Worm (Caenorhabditis elegans) whole organism, early embryonic: ENCODE data around the gene hsp-12.2.

Experiments used
- B0310.2 ChIP-seq: sonication (generic microtip); optimal IDR thresholded peaks from 2 replicates; lab custom pipeline; 2016; ENCODE audit warnings: mild to moderate bottlenecking, missing genetic modification characterization, missing compliant biosample characterization
- F13C5.2 ChIP-seq: sonication (generic microtip); optimal IDR thresholded peaks from 2 replicates; lab custom pipeline; 2017; ENCODE audit warnings: mild to moderate bottlenecking, missing genetic modification characterization, inconsistent platforms, missing compliant biosample characterization
- aly-1 ChIP-seq: sonication (generic microtip); optimal IDR thresholded peaks from 2 replicates; lab custom pipeline; 2016; ENCODE audit warnings: missing genetic modification characterization, missing compliant biosample characterization
- ama-1 ChIP-seq: fragments of 150-350 bp; optimal IDR thresholded peaks from 2 replicates; lab custom pipeline; 2014
- ceh-13 ChIP-seq: fragments of 200-800 bp; sonication (Bioruptor generic); optimal IDR thresholded peaks from 2 replicates; lab custom pipeline; 2018; ENCODE audit warnings: mild to moderate bottlenecking, missing genetic modification characterization, missing compliant biosample characterization
- ceh-36 ChIP-seq: sonication (generic microtip); optimal IDR thresholded peaks from 2 replicates; lab custom pipeline; 2016; ENCODE audit warnings: missing genetic modification characterization, inconsistent platforms, missing compliant biosample characterization
- ets-7 ChIP-seq: sonication (generic microtip); optimal IDR thresholded peaks from 2 replicates; lab custom pipeline; 2016; ENCODE audit warnings: missing genotype, missing genetic modification characterization, missing compliant biosample characterization
- flt-1 ChIP-seq: fragments of 200-800 bp; sonication (Bioruptor generic); IDR thresholded peaks from 2 replicates; pipeline ENCODE4 v1.3.6; 2022; ENCODE audit warnings: missing genetic modification characterization, missing compliant biosample characterization
- hmbx-1 ChIP-seq: sonication (generic microtip); optimal IDR thresholded peaks from 2 replicates; lab custom pipeline; 2016; ENCODE audit warnings: mild to moderate bottlenecking, missing genetic modification characterization, missing compliant biosample characterization
- hmg-4 ChIP-seq: fragments of 200-800 bp; sonication (Bioruptor generic); optimal IDR thresholded peaks from 2 replicates; lab custom pipeline; 2018; ENCODE audit warnings: mild to moderate bottlenecking, missing genetic modification characterization, missing compliant biosample characterization
- hnd-1 ChIP-seq: sonication (generic microtip); optimal IDR thresholded peaks from 2 replicates; lab custom pipeline; 2016; ENCODE audit warnings: missing genetic modification characterization, missing compliant biosample characterization
- pes-1 ChIP-seq: fragments of 200-800 bp; sonication (Bioruptor generic); IDR thresholded peaks from 2 replicates; pipeline ENCODE4 v1.3.6; 2022; ENCODE audit warnings: missing genetic modification reagents, missing genetic modification characterization, missing compliant biosample characterization
- scrt-1 ChIP-seq: fragments of 200-800 bp; sonication (Bioruptor generic); IDR thresholded peaks from 2 replicates; pipeline ENCODE4 v1.3.6; 2022; ENCODE audit warnings: missing genetic modification characterization, missing compliant biosample characterization
- sea-1 ChIP-seq: fragments of 200-800 bp; sonication (Bioruptor generic); conservative IDR thresholded peaks from 2 replicates; pipeline ENCODE4 v1.3.6; 2022; ENCODE audit warnings: missing genetic modification characterization, missing compliant biosample characterization
- tbx-11 ChIP-seq: fragments of 200-800 bp; sonication (Bioruptor generic); IDR thresholded peaks from 2 replicates; pipeline ENCODE4 v1.3.6; 2022; ENCODE audit warnings: missing genetic modification characterization, missing compliant biosample characterization
- tbx-37 ChIP-seq: fragments of 200-800 bp; sonication (Bioruptor generic); conservative IDR thresholded peaks from 2 replicates; pipeline ENCODE4 v1.3.6; 2022; ENCODE audit warnings: missing genetic modification reagents, missing genetic modification characterization, missing compliant biosample characterization
- tra-4 ChIP-seq: sonication (generic microtip); optimal IDR thresholded peaks from 2 replicates; lab custom pipeline; 2017; ENCODE audit warnings: missing genetic modification characterization, missing compliant biosample characterization

The hsp-12.2 gene

ce11 chrIII:8121923-8122322, 16.0 kb upstream of the hsp-12.2 start:
- TF ChIP-seq scrt-1 (GFP tag; lab: Robert Waterston, UW) (no peak), B0310.2 (no peak), sea-1 (GFP tag; lab: Robert Waterston, UW) (no peak), F13C5.2 (tag; lab: Kevin White, UChicago) (no peak), ama-1 (lab: Kevin White, UChicago) (no peak), pes-1 (no peak), ets-7 (tag; lab: Kevin White, UChicago) (no peak)

- TF ChIP-seq tra-4 (tag; lab: Kevin White, UChicago) (no peak), F13C5.2 (tag; lab: Kevin White, UChicago) (peak; percentile 30), sea-1 (GFP tag; lab: Robert Waterston, UW) (no peak), ceh-36 (tag; lab: Kevin White, UChicago) (no peak), B0310.2 (no peak), hmg-4 (GFP tag; lab: Kevin White, UChicago) (peak; percentile 27), tbx-37 (GFP tag; lab: Robert Waterston, UW) (no peak), scrt-1 (GFP tag; lab: Robert Waterston, UW) (no peak)
These were observed 13.6 kb upstream of the hsp-12.2 start for ce11 chrIII:8124323-8124722.

- TF ChIP-seq flt-1 (GFP tag; lab: Robert Waterston, UW): no peak
- TF ChIP-seq F13C5.2 (tag; lab: Kevin White, UChicago): peak; percentile 62
- TF ChIP-seq scrt-1 (GFP tag; lab: Robert Waterston, UW): no peak
- no peak for TF ChIP-seq ceh-13 (GFP tag; lab: Kevin White, UChicago)
- no peak for TF ChIP-seq ama-1 (lab: Kevin White, UChicago)
- no peak for TF ChIP-seq hnd-1 (tag; lab: Kevin White, UChicago)
- no peak for TF ChIP-seq ceh-36 (tag; lab: Kevin White, UChicago)
- no peak for TF ChIP-seq aly-1 (tag; lab: Kevin White, UChicago)
These were observed 12.6 kb upstream of the hsp-12.2 start for ce11 chrIII:8125234-8125633.

ce11 chrIII:8126978-8127377, 10.9 kb upstream of the hsp-12.2 start:
- no peak for TF ChIP-seq B0310.2
- TF ChIP-seq sea-1 (GFP tag; lab: Robert Waterston, UW): peak; percentile 54; the same call in 1 of the 2 replicates
- no peak for TF ChIP-seq ama-1 (lab: Kevin White, UChicago)
- TF ChIP-seq F13C5.2 (tag; lab: Kevin White, UChicago): peak; percentile 58
- peak; percentile 26 for TF ChIP-seq aly-1 (tag; lab: Kevin White, UChicago)
- TF ChIP-seq hmg-4 (GFP tag; lab: Kevin White, UChicago): peak; percentile 71
- no peak for TF ChIP-seq tra-4 (tag; lab: Kevin White, UChicago)
- TF ChIP-seq ets-7 (tag; lab: Kevin White, UChicago): no peak
- TF ChIP-seq pes-1: no peak
- no peak for TF ChIP-seq ceh-36 (tag; lab: Kevin White, UChicago)
- TF ChIP-seq hnd-1 (tag; lab: Kevin White, UChicago): no peak

- TF ChIP-seq aly-1 (tag; lab: Kevin White, UChicago) (no peak), pes-1 (no peak), sea-1 (GFP tag; lab: Robert Waterston, UW) (no peak), tbx-11 (no peak), flt-1 (GFP tag; lab: Robert Waterston, UW) (no peak), tbx-37 (GFP tag; lab: Robert Waterston, UW) (no peak), hmbx-1 (tag; lab: Kevin White, UChicago) (no peak), tra-4 (tag; lab: Kevin White, UChicago) (no peak), B0310.2 (no peak), ceh-36 (tag; lab: Kevin White, UChicago) (no peak), hnd-1 (tag; lab: Kevin White, UChicago) (no peak), hmg-4 (GFP tag; lab: Kevin White, UChicago) (no peak), ets-7 (tag; lab: Kevin White, UChicago) (no peak), ama-1 (lab: Kevin White, UChicago) (no peak), scrt-1 (GFP tag; lab: Robert Waterston, UW) (no peak)
These were observed 8.7 kb upstream of the hsp-12.2 start for ce11 chrIII:8129195-8129594.

- TF ChIP-seq tbx-37 (GFP tag; lab: Robert Waterston, UW): no peak
- TF ChIP-seq F13C5.2 (tag; lab: Kevin White, UChicago): peak; percentile 17
- peak; percentile 2 for TF ChIP-seq hmg-4 (GFP tag; lab: Kevin White, UChicago)
These were observed 7.5 kb upstream of the hsp-12.2 start, which contains the start of the genes rpl-21 and C14B9.10 for ce11 chrIII:8130177-8130902. Gene rpl-21, minus strand, starts transcription at chrIII:8130227. Gene C14B9.10, plus strand, starts transcription at chrIII:8130852.

ce11 chrIII:8132496-8132895, 5.4 kb upstream of the hsp-12.2 start:
- TF ChIP-seq ets-7 (tag; lab: Kevin White, UChicago) (no peak), hmg-4 (GFP tag; lab: Kevin White, UChicago) (peak; percentile 51)

- no peak for TF ChIP-seq flt-1 (GFP tag; lab: Robert Waterston, UW)
- TF ChIP-seq hnd-1 (tag; lab: Kevin White, UChicago): no peak
- TF ChIP-seq ama-1 (lab: Kevin White, UChicago): no peak
- TF ChIP-seq tbx-37 (GFP tag; lab: Robert Waterston, UW): no peak
- no peak for TF ChIP-seq tra-4 (tag; lab: Kevin White, UChicago)
- TF ChIP-seq tbx-11: no peak
- no peak for TF ChIP-seq hmg-4 (GFP tag; lab: Kevin White, UChicago)
- TF ChIP-seq hmbx-1 (tag; lab: Kevin White, UChicago): no peak
- TF ChIP-seq ceh-36 (tag; lab: Kevin White, UChicago): no peak
- TF ChIP-seq B0310.2: no peak
- TF ChIP-seq scrt-1 (GFP tag; lab: Robert Waterston, UW): no peak
- TF ChIP-seq sea-1 (GFP tag; lab: Robert Waterston, UW): no peak
- no peak for TF ChIP-seq ceh-13 (GFP tag; lab: Kevin White, UChicago)
- no peak for TF ChIP-seq F13C5.2 (tag; lab: Kevin White, UChicago)
- no peak for TF ChIP-seq aly-1 (tag; lab: Kevin White, UChicago)
- TF ChIP-seq pes-1: no peak
These were observed 4.5 kb upstream of the hsp-12.2 start, which contains the start of gene C14B9.2 for ce11 chrIII:8133346-8133745. Gene C14B9.2, plus strand, starts transcription at chrIII:8133665.
